Worm (Caenorhabditis elegans): ENCODE measurements around the gene col-99.

ce11 chrIV:125881-126781 lies 21.6 kb downstream of the col-99 start, which contains the start of the genes grld-1 and cox-6C:
- TF ChIP-seq skn-1 (tag; optimal IDR thresholded peaks at IDR 0.05) (no peak), lsy-2 (tag; optimal IDR thresholded peaks at IDR 0.05) (peak; percentile 86 to 97), nhr-77 (tag; optimal IDR thresholded peaks at IDR 0.05) (no peak), unc-55 (GFP tag; optimal IDR thresholded peaks at IDR 0.05) (peak; percentile 78)

Data from whole organism, L2 larva.